Fruit fly (Drosophila melanogaster): ENCODE results near the gene toc.

dm6 chr2L:3114887-3115286 is 29.7 kb downstream of the toc start:
- TF ChIP-seq CG8478 (optimal IDR thresholded peaks at IDR 0.05): no peak
- TF ChIP-seq CTCF (optimal IDR thresholded peaks at IDR 0.05): no peak

Measured in S2 (cell line).